Worm (Caenorhabditis elegans) whole organism, late embryonic: ENCODE data around the gene pgph-1.

ENCODE experiments used
- C38D4.7 ChIP-seq: fragments of 200-800 bp; sonication (Bioruptor generic); optimal IDR thresholded peaks from 2 replicates; lab custom pipeline; 2018; ENCODE audit warnings: mild to moderate bottlenecking, missing genetic modification characterization, moderate library complexity, missing compliant biosample characterization
- K02D7.2 ChIP-seq: sonication (generic microtip); optimal IDR thresholded peaks from 2 replicates; lab custom pipeline; 2017; ENCODE audit warnings: mild to moderate bottlenecking, missing genetic modification characterization, missing compliant biosample characterization
- K09A11.1 ChIP-seq: sonication (generic microtip); optimal IDR thresholded peaks from 2 replicates; lab custom pipeline; 2017; ENCODE audit warnings: antibody characterized with exemption, mild to moderate bottlenecking, missing genetic modification characterization, missing compliant biosample characterization; ENCODE audit not compliant: insufficient read depth
- T23F11.4 ChIP-seq: fragments of 200-800 bp; sonication (Bioruptor generic); optimal IDR thresholded peaks from 2 replicates; lab custom pipeline; 2018; ENCODE audit warnings: mild to moderate bottlenecking, missing genetic modification characterization, missing compliant biosample characterization
- ama-1 ChIP-seq: fragments of 150-350 bp; optimal IDR thresholded peaks from 2 replicates; lab custom pipeline; 2014
- ceh-18 ChIP-seq: sonication (generic microtip); optimal IDR thresholded peaks from 2 replicates; lab custom pipeline; 2016; ENCODE audit warnings: missing genetic modification characterization, missing compliant biosample characterization
- ceh-19 ChIP-seq: fragments of 200-800 bp; sonication (Bioruptor generic); optimal IDR thresholded peaks from 2 replicates; lab custom pipeline; 2018; ENCODE audit warnings: mild to moderate bottlenecking, missing genetic modification characterization, missing compliant biosample characterization
- ceh-2 ChIP-seq: sonication (generic microtip); optimal IDR thresholded peaks from 2 replicates; lab custom pipeline; 2016; ENCODE audit warnings: missing genotype, missing genetic modification characterization, missing compliant biosample characterization
- ceh-22 ChIP-seq: sonication (generic microtip); optimal IDR thresholded peaks from 2 replicates; lab custom pipeline; 2017; ENCODE audit warnings: missing biosample characterization, missing genetic modification characterization
- ceh-24 ChIP-seq: sonication (generic microtip); optimal IDR thresholded peaks from 2 replicates; lab custom pipeline; 2016; ENCODE audit warnings: mild to moderate bottlenecking, missing genetic modification characterization, missing compliant biosample characterization
- ceh-30 ChIP-seq: fragments of 150-350 bp; optimal IDR thresholded peaks from 2 replicates; lab custom pipeline; 2014; ENCODE audit warnings: missing biosample characterization, missing genetic modification characterization
- ceh-34 ChIP-seq: sonication (generic microtip); optimal IDR thresholded peaks from 2 replicates; lab custom pipeline; 2016; ENCODE audit warnings: mild to moderate bottlenecking, missing genetic modification characterization, missing compliant biosample characterization
- ceh-45 ChIP-seq: fragments of 200-800 bp; sonication (Bioruptor generic); IDR thresholded peaks from 2 replicates; pipeline ENCODE4 v1.3.6; 2022; ENCODE audit warnings: missing genetic modification reagents, missing genetic modification characterization, missing compliant biosample characterization
- ceh-48 ChIP-seq: sonication (generic microtip); optimal IDR thresholded peaks from 2 replicates; lab custom pipeline; 2016; ENCODE audit warnings: missing genetic modification characterization, inconsistent platforms, missing compliant biosample characterization
- ceh-6 ChIP-seq: fragments of 200-800 bp; sonication (Bioruptor generic); optimal IDR thresholded peaks from 2 replicates; lab custom pipeline; 2018; ENCODE audit warnings: mild to moderate bottlenecking, missing genetic modification characterization, missing compliant biosample characterization
- dmd-4 ChIP-seq: sonication (generic microtip); optimal IDR thresholded peaks from 2 replicates; lab custom pipeline; 2016; ENCODE audit warnings: borderline replicate concordance, missing genetic modification characterization, missing compliant biosample characterization
- dve-1 ChIP-seq: sonication (generic microtip); optimal IDR thresholded peaks from 2 replicates; lab custom pipeline; 2017; ENCODE audit warnings: antibody characterized with exemption, mild to moderate bottlenecking, missing genetic modification characterization, missing compliant biosample characterization
- elt-2 ChIP-seq: sonication (generic microtip); optimal IDR thresholded peaks from 2 replicates; lab custom pipeline; 2016; ENCODE audit warnings: missing genetic modification reagents, missing genetic modification characterization, missing compliant biosample characterization
- ets-4 ChIP-seq: sonication (generic microtip); optimal IDR thresholded peaks from 2 replicates; lab custom pipeline; 2016; ENCODE audit warnings: missing genetic modification characterization, missing compliant biosample characterization
- fax-1 ChIP-seq: sonication (generic microtip); optimal IDR thresholded peaks from 2 replicates; lab custom pipeline; 2016; ENCODE audit warnings: missing genotype, missing genetic modification characterization, missing compliant biosample characterization
- fkh-6 ChIP-seq: sonication (generic microtip); optimal IDR thresholded peaks from 2 replicates; lab custom pipeline; 2016; ENCODE audit warnings: missing genetic modification characterization, missing compliant biosample characterization
- hlh-13 ChIP-seq: fragments of 200-800 bp; sonication (Bioruptor generic); optimal IDR thresholded peaks from 2 replicates; lab custom pipeline; 2018; ENCODE audit warnings: mild to moderate bottlenecking, missing genetic modification characterization, missing compliant biosample characterization
- lim-6 ChIP-seq: sonication (generic microtip); optimal IDR thresholded peaks from 2 replicates; lab custom pipeline; 2016; ENCODE audit warnings: missing genetic modification characterization, missing compliant biosample characterization
- nhr-11 ChIP-seq: fragments of 150-350 bp; optimal IDR thresholded peaks from 2 replicates; lab custom pipeline; 2014; ENCODE audit warnings: missing biosample characterization, missing genetic modification characterization
- nhr-232 ChIP-seq: sonication (generic microtip); optimal IDR thresholded peaks from 2 replicates; lab custom pipeline; 2016; ENCODE audit warnings: missing genetic modification characterization, missing compliant biosample characterization
- npax-4 ChIP-seq: sonication (generic microtip); optimal IDR thresholded peaks from 2 replicates; lab custom pipeline; 2016; ENCODE audit warnings: missing genetic modification characterization, missing compliant biosample characterization
- odd-2 ChIP-seq: sonication (generic microtip); optimal IDR thresholded peaks from 2 replicates; lab custom pipeline; 2017; ENCODE audit warnings: antibody characterized with exemption, mild to moderate bottlenecking, missing genetic modification characterization, missing compliant biosample characterization
- pqm-1 ChIP-seq: sonication (generic microtip); optimal IDR thresholded peaks from 2 replicates; lab custom pipeline; 2016; ENCODE audit warnings: missing genetic modification characterization, missing compliant biosample characterization
- ref-2 ChIP-seq: sonication (generic microtip); optimal IDR thresholded peaks from 2 replicates; lab custom pipeline; 2016; ENCODE audit warnings: missing genetic modification characterization, missing compliant biosample characterization
- rnt-1 ChIP-seq: sonication (generic microtip); optimal IDR thresholded peaks from 2 replicates; lab custom pipeline; 2016; ENCODE audit warnings: missing genetic modification characterization, missing compliant biosample characterization
- sdc-2 ChIP-seq: sonication (generic microtip); optimal IDR thresholded peaks from 2 replicates; lab custom pipeline; 2016; ENCODE audit warnings: missing genotype, missing genetic modification characterization, missing compliant biosample characterization
- sox-2 ChIP-seq: fragments of 200-800 bp; sonication (Bioruptor generic); IDR thresholded peaks from 2 replicates; pipeline ENCODE4 v1.3.6; 2022; ENCODE audit warnings: missing genetic modification reagents, missing genetic modification characterization, missing compliant biosample characterization
- tbx-2 ChIP-seq: sonication (generic microtip); optimal IDR thresholded peaks from 2 replicates; lab custom pipeline; 2016; ENCODE audit warnings: missing genetic modification characterization, missing compliant biosample characterization
- unc-42 ChIP-seq: sonication (generic microtip); optimal IDR thresholded peaks from 2 replicates; lab custom pipeline; 2016; ENCODE audit warnings: missing genotype, missing genetic modification characterization, missing compliant biosample characterization

The pgph-1 gene

ce11 chrV:5726463-5726862 is 26.9 kb downstream of the pgph-1 start, which contains the start of gene K09H11.4:
K09H11.4 (minus strand) TSS chrV:5726563.
- TF ChIP-seq hlh-13 (GFP tag; lab: Kevin White, UChicago) (no peak), unc-42 (no peak)

ce11 chrV:5724395-5724794 is 28.9 kb downstream of the pgph-1 start:
- no peak for TF ChIP-seq ceh-24 (tag; lab: Kevin White, UChicago)
- no peak for TF ChIP-seq dve-1
- no peak for TF ChIP-seq ceh-2 (tag; lab: Kevin White, UChicago)
- TF ChIP-seq lim-6 (tag; lab: Kevin White, UChicago): no peak
- TF ChIP-seq dmd-4 (tag; lab: Kevin White, UChicago): no peak
- no peak for TF ChIP-seq pqm-1 (tag; lab: Kevin White, UChicago)

- TF ChIP-seq ceh-22 (tag; lab: Kevin White, UChicago) (no peak), ceh-34 (tag; lab: Kevin White, UChicago) (no peak), sox-2 (GFP tag; lab: Robert Waterston, UW) (no peak), fkh-6 (tag; lab: Kevin White, UChicago) (no peak), elt-2 (tag; lab: Kevin White, UChicago) (no peak), nhr-11 (tag; lab: Kevin White, UChicago) (no peak), dve-1 (no peak)
- TF ChIP-seq, all 69 proteins: peak for 0
Observed at ce11 chrV:5722093-5722492, 31.2 kb downstream of the pgph-1 start.

ce11 chrV:5717237-5717935 is 35.9 kb downstream of the pgph-1 start, which contains the start of gene rga-3:
rga-3 (plus strand) TSS chrV:5717885.
- TF ChIP-seq ceh-45 (GFP tag; lab: Robert Waterston, UW): no peak
- TF ChIP-seq unc-42: no peak
- TF ChIP-seq K09A11.1 (tag; lab: Kevin White, UChicago): no peak
- no peak for TF ChIP-seq T23F11.4 (GFP tag; lab: Kevin White, UChicago)
- TF ChIP-seq ama-1 (lab: Kevin White, UChicago): no peak
- no peak for TF ChIP-seq ceh-24 (tag; lab: Kevin White, UChicago)
- no peak for TF ChIP-seq ets-4 (tag; lab: Kevin White, UChicago)
- no peak for TF ChIP-seq ceh-6 (GFP tag; lab: Kevin White, UChicago)
- TF ChIP-seq rnt-1 (tag; lab: Kevin White, UChicago): no peak
- no peak for TF ChIP-seq npax-4
- TF ChIP-seq ref-2 (tag; lab: Kevin White, UChicago): no peak
- no peak for TF ChIP-seq ceh-18 (tag; lab: Kevin White, UChicago)
- no peak for TF ChIP-seq odd-2 (tag; lab: Kevin White, UChicago)
- TF ChIP-seq C38D4.7 (GFP tag; lab: Kevin White, UChicago): no peak
- TF ChIP-seq ceh-30: no peak
- no peak for TF ChIP-seq tbx-2 (tag; lab: Kevin White, UChicago)
- no peak for TF ChIP-seq sdc-2 (tag; lab: Kevin White, UChicago)
- TF ChIP-seq ceh-48 (tag; lab: Kevin White, UChicago): no peak

- TF ChIP-seq ceh-48 (tag; lab: Kevin White, UChicago): no peak
- TF ChIP-seq sox-2 (GFP tag; lab: Robert Waterston, UW): no peak
- no peak for TF ChIP-seq K02D7.2 (tag; lab: Kevin White, UChicago)
Observed at ce11 chrV:5716508-5716907, 36.8 kb downstream of the pgph-1 start, which contains the start of gene K09H11.9. K09H11.9 (minus strand) TSS chrV:5716608.

- TF ChIP-seq fax-1 (tag; lab: Kevin White, UChicago) (no peak), sox-2 (GFP tag; lab: Robert Waterston, UW) (no peak), ceh-18 (tag; lab: Kevin White, UChicago) (no peak), ref-2 (tag; lab: Kevin White, UChicago) (no peak), hlh-13 (GFP tag; lab: Kevin White, UChicago) (no peak), ceh-19 (GFP tag; lab: Kevin White, UChicago) (no peak), npax-4 (no peak), nhr-232 (no peak)
Observed at ce11 chrV:5713510-5713909, 39.8 kb downstream of the pgph-1 start.
